Worm (Caenorhabditis elegans): ENCODE measurements around the gene mrps-18C.

- no peak for TF ChIP-seq unc-62 (GFP tag; optimal IDR thresholded peaks at IDR 0.05)
- TF ChIP-seq blmp-1 (tag; optimal IDR thresholded peaks at IDR 0.05): no peak
- TF ChIP-seq bed-3 (GFP tag; optimal IDR thresholded peaks at IDR 0.05): no peak
- no peak for TF ChIP-seq nhr-28 (tag; optimal IDR thresholded peaks at IDR 0.05)
- TF ChIP-seq mep-1 (tag; optimal IDR thresholded peaks at IDR 0.05): no peak
- no peak for TF ChIP-seq unc-39 (tag; optimal IDR thresholded peaks at IDR 0.05)
These were observed at the start of gene mrps-18C for ce11 chrIII:4934896-4935628.
